In genomic region chr3R:11763494-11764278, dm6 we compare ENCODE assay signal across 1 fruit fly cellular context.
TF ChIP-seq lines count a peak whose summit lies in the region.

No protein-coding gene starts in this region.

TF ChIP-seq in whole organism, embryonic, 481 proteins besides CTCF, POLR2A, EP300 and RAD21 (continued from another document):
- TF ChIP-seq stc (GFP tag; IDR thresholded peaks at IDR 0.05; lab: Robert Waterston, UW) (no peak), tx (GFP tag; optimal IDR thresholded peaks at IDR 0.05; lab: Kevin White, UChicago) (no peak), CG2129 (GFP tag; IDR thresholded peaks at IDR 0.05; lab: Robert Waterston, UW; ENCODE audit: partially characterized antibody) (no peak), CG18619 (GFP tag; optimal IDR thresholded peaks at IDR 0.05; lab: Kevin White, UChicago) (no peak), MTF-1 (GFP tag; optimal IDR thresholded peaks at IDR 0.05; lab: Kevin White, UChicago; ENCODE audit: borderline replicate concordance) (no peak), Nf-YB (GFP tag; optimal IDR thresholded peaks at IDR 0.05; lab: Kevin White, UChicago) (peak; percentile 71), chinmo (GFP tag; IDR thresholded peaks at IDR 0.05; lab: Robert Waterston, UW; ENCODE audit: partially characterized antibody) (no peak), Trl (optimal IDR thresholded peaks at IDR 0.05; lab: Kevin White, UChicago) (peak; percentile 88 to 91), Trl (GFP tag; optimal IDR thresholded peaks at IDR 0.05; lab: Kevin White, UChicago) (no peak), eyg (GFP tag; optimal IDR thresholded peaks at IDR 0.05; lab: Kevin White, UChicago) (no peak), CG14014 (GFP tag; IDR thresholded peaks at IDR 0.05; lab: Robert Waterston, UW) (no peak), CG7556 (GFP tag; optimal IDR thresholded peaks at IDR 0.05; lab: Kevin White, UChicago) (no peak), CG2120 (GFP tag; optimal IDR thresholded peaks at IDR 0.05; lab: Kevin White, UChicago) (no peak), onecut (GFP tag; IDR thresholded peaks at IDR 0.05; lab: Robert Waterston, UW) (peak; percentile 66), phol (tag; optimal IDR thresholded peaks at IDR 0.05; lab: Kevin White, UChicago) (peak; percentile 70), yki (optimal IDR thresholded peaks at IDR 0.05; lab: Kevin White, UChicago) (peak; percentile 33), CG15601 (tag; optimal IDR thresholded peaks at IDR 0.05; lab: Kevin White, UChicago) (peak; percentile 51), insv (GFP tag; optimal IDR thresholded peaks at IDR 0.05; lab: Kevin White, UChicago) (no peak), gsb-n (tag; optimal IDR thresholded peaks at IDR 0.05; lab: Kevin White, UChicago) (peak; percentile 34), CG14710 (tag; optimal IDR thresholded peaks at IDR 0.05; lab: Kevin White, UChicago) (no peak), CG9932 (GFP tag; IDR thresholded peaks at IDR 0.05; lab: Robert Waterston, UW) (no peak), Elba2 (GFP tag; optimal IDR thresholded peaks at IDR 0.05; lab: Kevin White, UChicago) (no peak), crc (GFP tag; optimal IDR thresholded peaks at IDR 0.05; lab: Kevin White, UChicago) (no peak), CrebB (tag; optimal IDR thresholded peaks at IDR 0.05; lab: Kevin White, UChicago) (no peak), pum (GFP tag; optimal IDR thresholded peaks at IDR 0.05; lab: Kevin White, UChicago) (no peak), twi (tag; optimal IDR thresholded peaks at IDR 0.05; lab: Kevin White, UChicago) (peak; percentile 16), HmgZ (tag; optimal IDR thresholded peaks at IDR 0.05; lab: Kevin White, UChicago) (no peak), kah (GFP tag; optimal IDR thresholded peaks at IDR 0.05; lab: Kevin White, UChicago) (peak; percentile 40), CG33557 (GFP tag; optimal IDR thresholded peaks at IDR 0.05; lab: Kevin White, UChicago) (no peak), YL-1 (GFP tag; optimal IDR thresholded peaks at IDR 0.05; lab: Kevin White, UChicago) (no peak), CG34224 (GFP tag; IDR thresholded peaks at IDR 0.05; lab: Robert Waterston, UW; ENCODE audit: partially characterized antibody) (no peak), scrt (GFP tag; optimal IDR thresholded peaks at IDR 0.05; lab: Kevin White, UChicago) (peak; percentile 26), unc-4 (GFP tag; IDR thresholded peaks at IDR 0.05; lab: Robert Waterston, UW; ENCODE audit: partially characterized antibody) (no peak), Hey (tag; optimal IDR thresholded peaks at IDR 0.05; lab: Kevin White, UChicago) (no peak), Opbp (GFP tag; IDR thresholded peaks at IDR 0.05; lab: Robert Waterston, UW; ENCODE audit: partially characterized antibody) (no peak), oc (tag; optimal IDR thresholded peaks at IDR 0.05; lab: Kevin White, UChicago) (peak; percentile 48), tup (GFP tag; optimal IDR thresholded peaks at IDR 0.05; lab: Kevin White, UChicago) (no peak), Xbp1 (GFP tag; optimal IDR thresholded peaks at IDR 0.05; lab: Kevin White, UChicago) (no peak), Lpt (GFP tag; optimal IDR thresholded peaks at IDR 0.05; lab: Kevin White, UChicago) (no peak), CG13424 (tag; optimal IDR thresholded peaks at IDR 0.05; lab: Kevin White, UChicago) (no peak), CG5953 (GFP tag; IDR thresholded peaks at IDR 0.05; lab: Robert Waterston, UW) (no peak), CG15696 (tag; optimal IDR thresholded peaks at IDR 0.05; lab: Kevin White, UChicago) (no peak), Aef1 (GFP tag; IDR thresholded peaks at IDR 0.05; lab: Robert Waterston, UW) (no peak), Awh (GFP tag; IDR thresholded peaks at IDR 0.05; lab: Robert Waterston, UW) (no peak), MBD-R2 (GFP tag; IDR thresholded peaks at IDR 0.05; lab: Robert Waterston, UW) (no peak), Mrtf (GFP tag; IDR thresholded peaks at IDR 0.05; lab: Robert Waterston, UW) (no peak), CG7839 (tag; optimal IDR thresholded peaks at IDR 0.05; lab: Kevin White, UChicago) (no peak), CG1792 (GFP tag; optimal IDR thresholded peaks at IDR 0.05; lab: Kevin White, UChicago) (no peak), H15 (GFP tag; IDR thresholded peaks at IDR 0.05; lab: Robert Waterston, UW) (no peak), CG3838 (GFP tag; optimal IDR thresholded peaks at IDR 0.05; lab: Kevin White, UChicago) (no peak), HLH3B (GFP tag; IDR thresholded peaks at IDR 0.05; lab: Robert Waterston, UW) (no peak), inv (GFP tag; IDR thresholded peaks at IDR 0.05; lab: Robert Waterston, UW; ENCODE audit: partially characterized antibody) (no peak), Dbx (GFP tag; IDR thresholded peaks at IDR 0.05; lab: Robert Waterston, UW) (no peak), D (optimal IDR thresholded peaks at IDR 0.05; lab: Kevin White, UChicago) (peak; percentile 14), D (GFP tag; optimal IDR thresholded peaks at IDR 0.05; lab: Kevin White, UChicago) (no peak), ken (GFP tag; IDR thresholded peaks at IDR 0.05; lab: Robert Waterston, UW) (no peak), gt (GFP tag; IDR thresholded peaks at IDR 0.05; lab: Robert Waterston, UW) (no peak), CG12391 (tag; optimal IDR thresholded peaks at IDR 0.05; lab: Kevin White, UChicago) (no peak), Taf1 (GFP tag; IDR thresholded peaks at IDR 0.05; lab: Robert Waterston, UW) (no peak), Ravus (GFP tag; IDR thresholded peaks at IDR 0.05; lab: Robert Waterston, UW) (no peak), sd (tag; optimal IDR thresholded peaks at IDR 0.05; lab: Kevin White, UChicago) (peak; percentile 20), Ada2b (GFP tag; IDR thresholded peaks at IDR 0.05; lab: Robert Waterston, UW) (no peak), en (GFP tag; optimal IDR thresholded peaks at IDR 0.05; lab: Kevin White, UChicago) (no peak), CG2875 (GFP tag; optimal IDR thresholded peaks at IDR 0.05; lab: Kevin White, UChicago) (no peak), dmrt11E (tag; optimal IDR thresholded peaks at IDR 0.05; lab: Kevin White, UChicago) (no peak), Gug (GFP tag; IDR thresholded peaks at IDR 0.05; lab: Robert Waterston, UW) (no peak), PHDP (tag; optimal IDR thresholded peaks at IDR 0.05; lab: Kevin White, UChicago) (no peak), CG14441 (GFP tag; IDR thresholded peaks at IDR 0.05; lab: Robert Waterston, UW) (no peak), CG11398 (GFP tag; optimal IDR thresholded peaks at IDR 0.05; lab: Kevin White, UChicago) (peak; percentile 54), sens (GFP tag; lab: Kevin White, UChicago) (peak; percentile 77), CG11723 (GFP tag; optimal IDR thresholded peaks at IDR 0.05; lab: Kevin White, UChicago) (no peak), gro (GFP tag; optimal IDR thresholded peaks at IDR 0.05; lab: Kevin White, UChicago) (no peak), CG16863 (GFP tag; optimal IDR thresholded peaks at IDR 0.05; lab: Kevin White, UChicago) (no peak), otp (GFP tag; IDR thresholded peaks at IDR 0.05; lab: Robert Waterston, UW) (no peak), fd64A (GFP tag; optimal IDR thresholded peaks at IDR 0.05; lab: Kevin White, UChicago) (no peak), CG13775 (GFP tag; optimal IDR thresholded peaks at IDR 0.05; lab: Kevin White, UChicago) (no peak), ac (GFP tag; optimal IDR thresholded peaks at IDR 0.05; lab: Kevin White, UChicago) (peak; percentile 71), CG4282 (GFP tag; optimal IDR thresholded peaks at IDR 0.05; lab: Kevin White, UChicago) (no peak), nerfin-1 (tag; optimal IDR thresholded peaks at IDR 0.05; lab: Kevin White, UChicago) (peak; percentile 93), CG9876 (GFP tag; optimal IDR thresholded peaks at IDR 0.05; lab: Kevin White, UChicago) (no peak), Kr (GFP tag; optimal IDR thresholded peaks at IDR 0.05; lab: Kevin White, UChicago) (peak; percentile 96), sqz (GFP tag; optimal IDR thresholded peaks at IDR 0.05; lab: Kevin White, UChicago) (peak; percentile 95), sens-2 (GFP tag; IDR thresholded peaks at IDR 0.05; lab: Robert Waterston, UW) (no peak), Nf-YC (tag; optimal IDR thresholded peaks at IDR 0.05; lab: Kevin White, UChicago) (peak; percentile 77), bcd (GFP tag; optimal IDR thresholded peaks at IDR 0.05; lab: Kevin White, UChicago) (no peak), CG1832 (GFP tag; optimal IDR thresholded peaks at IDR 0.05; lab: Kevin White, UChicago) (peak; percentile 72), crp (GFP tag; optimal IDR thresholded peaks at IDR 0.05; lab: Kevin White, UChicago) (peak in 1 of 2 experiments; percentile 19), CG31388 (GFP tag; optimal IDR thresholded peaks at IDR 0.05; lab: Kevin White, UChicago) (no peak), kni (GFP tag; optimal IDR thresholded peaks at IDR 0.05; lab: Kevin White, UChicago) (peak; percentile 84), Dref (GFP tag; IDR thresholded peaks at IDR 0.05; lab: Robert Waterston, UW) (no peak), sim (GFP tag; IDR thresholded peaks at IDR 0.05; lab: Robert Waterston, UW) (no peak), CG15514 (GFP tag; optimal IDR thresholded peaks at IDR 0.05; lab: Kevin White, UChicago) (no peak), pfk (GFP tag; optimal IDR thresholded peaks at IDR 0.05; lab: Kevin White, UChicago) (peak; percentile 51), eve (GFP tag; optimal IDR thresholded peaks at IDR 0.05; lab: Kevin White, UChicago) (peak in 1 of 2 experiments; percentile 75), maf-S (GFP tag; optimal IDR thresholded peaks at IDR 0.05; lab: Kevin White, UChicago) (no peak), CG4424 (GFP tag; optimal IDR thresholded peaks at IDR 0.05; lab: Kevin White, UChicago) (no peak), zf30C (GFP tag; optimal IDR thresholded peaks at IDR 0.05; lab: Kevin White, UChicago) (peak; percentile 11), CG16815 (GFP tag; optimal IDR thresholded peaks at IDR 0.05; lab: Kevin White, UChicago) (no peak), cg (GFP tag; optimal IDR thresholded peaks at IDR 0.05; lab: Kevin White, UChicago) (peak; percentile 28), CG31365 (tag; optimal IDR thresholded peaks at IDR 0.05; lab: Kevin White, UChicago) (no peak), D19A (tag; optimal IDR thresholded peaks at IDR 0.05; lab: Kevin White, UChicago) (no peak), Sox100B (GFP tag; optimal IDR thresholded peaks at IDR 0.05; lab: Kevin White, UChicago) (no peak), abd-A (tag; optimal IDR thresholded peaks at IDR 0.05; lab: Kevin White, UChicago) (peak; percentile 46), CG3407 (GFP tag; optimal IDR thresholded peaks at IDR 0.05; lab: Kevin White, UChicago) (no peak), tgo (GFP tag; IDR thresholded peaks at IDR 0.05; lab: Robert Waterston, UW) (no peak), knrl (GFP tag; IDR thresholded peaks at IDR 0.05; lab: Robert Waterston, UW; ENCODE audit: partially characterized antibody) (no peak), Gsc (GFP tag; IDR thresholded peaks at IDR 0.05; lab: Robert Waterston, UW) (no peak), CG8924 (tag; optimal IDR thresholded peaks at IDR 0.05; lab: Kevin White, UChicago) (peak; percentile 58), CG32772 (GFP tag; IDR thresholded peaks at IDR 0.05; lab: Robert Waterston, UW) (no peak), vnd (GFP tag; IDR thresholded peaks at IDR 0.05; lab: Robert Waterston, UW; ENCODE audit: partially characterized antibody) (no peak), luna (GFP tag; optimal IDR thresholded peaks at IDR 0.05; lab: Kevin White, UChicago) (no peak), caup (GFP tag; optimal IDR thresholded peaks at IDR 0.05; lab: Kevin White, UChicago; ENCODE audit: severe bottlenecking) (no peak), CG6791 (GFP tag; IDR thresholded peaks at IDR 0.05; lab: Robert Waterston, UW; ENCODE audit: partially characterized antibody) (no peak), pros (GFP tag; optimal IDR thresholded peaks at IDR 0.05; lab: Kevin White, UChicago) (peak; percentile 57)
